Worm (Caenorhabditis elegans) whole organism, L3 larva: ENCODE measurements around the gene E02A10.3.

ENCODE experiments used
- ZK546.5 ChIP-seq: sonication (generic microtip); optimal IDR thresholded peaks from 2 replicates; lab custom pipeline; 2017; ENCODE audit warnings: missing biosample characterization, missing genetic modification characterization
- ceh-82 ChIP-seq: fragments of 150-350 bp; optimal IDR thresholded peaks from 2 replicates; lab custom pipeline; 2014; ENCODE audit warnings: missing biosample characterization, missing genetic modification characterization
- egl-27 ChIP-seq: sonication (generic microtip); optimal IDR thresholded peaks from 4 replicates; lab custom pipeline; 2017; ENCODE audit warnings: missing biosample characterization, missing genetic modification reagents, missing genetic modification characterization
- elt-1 ChIP-seq: fragments of 150-350 bp; optimal IDR thresholded peaks from 2 replicates; lab custom pipeline; 2014; ENCODE audit warnings: missing biosample characterization, missing genetic modification characterization
- fkh-10 ChIP-seq: sonication (generic microtip); optimal IDR thresholded peaks from 2 replicates; lab custom pipeline; 2017; ENCODE audit warnings: missing biosample characterization, missing genetic modification reagents, missing genetic modification characterization
- hmg-11 ChIP-seq: sonication (generic microtip); optimal IDR thresholded peaks from 2 replicates; lab custom pipeline; 2016; ENCODE audit warnings: missing genetic modification characterization, missing compliant biosample characterization
- jun-1 ChIP-seq: fragments of 150-350 bp; optimal IDR thresholded peaks from 2 replicates; lab custom pipeline; 2014; ENCODE audit warnings: missing biosample characterization, missing genetic modification reagents, missing genetic modification characterization
- nhr-25 ChIP-seq: sonication (generic microtip); optimal IDR thresholded peaks from 2 replicates; lab custom pipeline; 2017; ENCODE audit warnings: missing biosample characterization, missing genetic modification characterization
- nhr-28 ChIP-seq: fragments of 150-350 bp; optimal IDR thresholded peaks from 2 replicates; lab custom pipeline; 2014; ENCODE audit warnings: missing biosample characterization, missing genetic modification characterization
- nhr-43 ChIP-seq: sonication (generic microtip); optimal IDR thresholded peaks from 2 replicates; lab custom pipeline; 2016; ENCODE audit warnings: mild to moderate bottlenecking, missing genetic modification characterization, missing compliant biosample characterization; ENCODE audit not compliant: poor library complexity, severe bottlenecking
- nhr-76 ChIP-seq: fragments of 150-350 bp; sonication (generic microtip); optimal IDR thresholded peaks from 5 replicates; lab custom pipeline; 2014; ENCODE audit warnings: missing biosample characterization, missing genetic modification characterization
- skn-1 ChIP-seq: fragments of 150-350 bp; optimal IDR thresholded peaks from 2 replicates; lab custom pipeline; 2014; ENCODE audit warnings: missing biosample characterization, missing genetic modification characterization
- snpc-4 ChIP-seq: fragments of 150-350 bp; optimal IDR thresholded peaks from 2 replicates; lab custom pipeline; 2014; ENCODE audit warnings: missing biosample characterization, missing genetic modification characterization

DNA sequence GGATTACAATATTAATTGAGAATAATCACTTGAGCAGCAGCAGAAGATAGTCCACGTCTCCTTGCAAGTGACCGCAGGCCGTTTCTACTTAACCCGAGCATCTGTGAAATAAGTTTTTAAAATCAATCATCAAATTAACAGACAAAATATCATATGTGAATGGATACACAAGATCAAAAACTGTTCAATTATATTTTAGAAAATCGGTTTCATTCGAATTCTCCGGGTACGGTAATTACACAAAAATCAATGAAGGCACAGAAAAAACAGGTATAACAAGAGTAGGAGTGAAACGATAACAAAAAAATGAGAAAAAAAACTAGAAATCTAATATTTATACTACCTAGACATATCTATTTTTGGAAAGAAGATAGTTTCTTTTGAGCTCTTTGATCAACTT lies 16.8 kb downstream of the E02A10.3 start, which contains the start of gene mma-1:
- TF ChIP-seq ZK546.5 (tag; lab: Kevin White, UChicago) = no peak
- no peak for TF ChIP-seq snpc-4
- no peak for TF ChIP-seq hmg-11
- no peak for TF ChIP-seq skn-1 (tag; lab: Kevin White, UChicago)
- no peak for TF ChIP-seq fkh-10 (GFP tag; lab: Kevin White, UChicago)
- no peak for TF ChIP-seq nhr-76
- no peak for TF ChIP-seq elt-1 (tag; lab: Kevin White, UChicago)
- no peak for TF ChIP-seq ceh-82 (tag; lab: Kevin White, UChicago)
- TF ChIP-seq nhr-25 (tag; lab: Kevin White, UChicago) = no peak
- no peak for TF ChIP-seq jun-1
- TF ChIP-seq nhr-28 = no peak
- TF ChIP-seq egl-27 (tag; lab: Kevin White, UChicago) = no peak
- TF ChIP-seq nhr-43 = no peak
